Worm (Caenorhabditis elegans): ENCODE measurements around the gene rib-2.

Gene rib-2

DNA sequence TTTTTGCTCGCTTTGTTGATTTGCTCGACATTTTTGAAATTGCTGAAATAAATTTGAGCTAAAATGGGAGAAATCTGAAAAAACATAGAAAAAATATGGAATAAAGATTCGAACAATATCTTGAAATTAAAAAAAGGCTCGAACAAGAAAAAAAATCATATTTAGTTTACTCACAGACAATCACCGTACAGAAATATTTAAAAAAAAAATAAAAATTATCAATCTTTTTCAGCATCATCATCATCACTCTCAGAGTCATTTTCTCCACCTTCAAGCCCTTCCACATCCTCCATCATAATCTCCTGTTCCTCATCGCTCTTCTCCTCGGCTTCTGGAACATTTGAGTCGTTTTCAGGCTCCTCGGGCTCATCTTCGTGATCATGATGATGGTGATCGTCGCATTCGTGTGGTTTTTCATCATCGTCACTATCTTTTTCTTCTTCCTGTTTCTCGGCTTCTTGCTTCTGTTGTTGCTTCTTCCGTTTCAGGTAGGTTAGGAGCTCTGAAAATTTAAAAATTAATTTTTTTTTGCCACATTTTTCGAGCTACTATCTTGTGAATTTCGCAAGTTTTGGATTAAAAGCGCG is 13.0 kb downstream of the rib-2 start, which contains the start of gene hpl-2:
Gene hpl-2 (minus strand): TSS at position 51 of the 587 bp plus-strand sequence.
- TF ChIP-seq tlf-1 (GFP tag; optimal IDR thresholded peaks at IDR 0.05), result no peak
- no peak for TF ChIP-seq sdz-38 (tag; optimal IDR thresholded peaks at IDR 0.05)
- peak in 1 of 3 experiments; percentile 36 for TF ChIP-seq lin-35 (GFP tag; optimal IDR thresholded peaks at IDR 0.05)
- no peak for TF ChIP-seq hlh-26 (GFP tag; conservative IDR thresholded peaks at IDR 0.05)

DNA sequence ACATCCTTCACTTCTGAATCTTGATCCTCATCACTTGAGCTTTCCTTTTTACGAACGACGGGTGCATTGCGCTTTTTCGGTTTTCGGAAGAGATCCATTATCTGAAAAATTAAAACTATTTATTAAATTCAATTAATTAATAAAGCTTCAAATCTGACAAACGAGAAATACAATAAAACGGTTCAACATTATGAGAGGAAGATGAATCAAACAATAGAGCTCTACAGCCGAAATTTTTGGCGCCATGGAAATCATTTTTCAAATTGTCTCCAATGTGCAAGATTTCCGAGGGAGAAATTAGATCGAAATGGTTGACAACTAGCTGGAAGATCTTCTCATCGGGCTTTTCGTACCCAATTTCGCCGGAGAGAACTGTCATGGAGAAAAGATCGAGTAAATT is 14.9 kb downstream of the rib-2 start, which contains the start of gene rnf-113:
Gene rnf-113 (minus strand): TSS at position 101 of the 400 bp plus-strand sequence.
- TF ChIP-seq dox-1 (GFP tag; IDR thresholded peaks at IDR 0.05) (no peak), F23B12.7 (tag; optimal IDR thresholded peaks at IDR 0.05; ENCODE audit: insufficient read depth) (no peak), C17E4.6 (GFP tag; IDR thresholded peaks at IDR 0.05) (no peak), aptf-3 (GFP tag; IDR thresholded peaks at IDR 0.05) (no peak), madf-10 (tag; optimal IDR thresholded peaks at IDR 0.05) (no peak), chd-7 (tag; optimal IDR thresholded peaks at IDR 0.05) (no peak), lin-54 (GFP tag; optimal IDR thresholded peaks at IDR 0.05) (no peak), ZK185.1 (tag; optimal IDR thresholded peaks at IDR 0.05; ENCODE audit: poor library complexity, severe bottlenecking) (no peak), hlh-12 (tag; optimal IDR thresholded peaks at IDR 0.05) (no peak), mxl-1 (tag; optimal IDR thresholded peaks at IDR 0.05) (no peak), mes-4 (tag; optimal IDR thresholded peaks at IDR 0.05) (no peak), tbp1 (GFP tag; optimal IDR thresholded peaks at IDR 0.05) (no peak), T26A5.8 (tag; optimal IDR thresholded peaks at IDR 0.05) (no peak)

DNA sequence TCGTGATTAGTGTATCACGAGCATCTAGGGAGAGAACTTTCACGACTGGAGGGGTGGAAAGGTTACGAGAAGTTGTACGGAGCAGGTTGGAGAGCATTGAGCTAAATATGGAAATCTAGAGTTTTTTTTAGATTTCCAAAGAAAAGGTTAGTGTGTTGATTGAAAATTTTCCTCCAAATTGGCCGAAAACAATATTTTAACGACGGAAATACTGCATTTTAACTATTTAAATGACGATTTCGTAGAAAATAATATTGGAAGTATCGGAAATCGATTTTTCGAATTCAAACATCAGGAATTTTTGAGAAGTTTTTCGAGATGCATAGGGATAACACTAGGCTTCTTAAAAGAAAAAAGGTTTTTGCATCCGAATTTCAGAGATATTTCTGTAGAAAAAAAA is 15.8 kb downstream of the rib-2 start, which contains the start of gene K01G5.10:
Gene K01G5.10 (minus strand): TSS at position 101 of the 400 bp plus-strand sequence.
- no peak for TF ChIP-seq cebp-2 (GFP tag; IDR thresholded peaks at IDR 0.05)
- no peak for TF ChIP-seq nfya-1 (tag; optimal IDR thresholded peaks at IDR 0.05; ENCODE audit: borderline replicate concordance, insufficient read depth)
- TF ChIP-seq lag-1 (GFP tag; IDR thresholded peaks at IDR 0.05), result no peak
- TF ChIP-seq let-526 (GFP tag; IDR thresholded peaks at IDR 0.05), result no peak
- no peak for TF ChIP-seq ets-4 (GFP tag; optimal IDR thresholded peaks at IDR 0.05)
- no peak for TF ChIP-seq nhr-80 (tag; optimal IDR thresholded peaks at IDR 0.05)
- no peak for TF ChIP-seq die-1 (tag; optimal IDR thresholded peaks at IDR 0.05)
- TF ChIP-seq madf-8 (GFP tag; conservative IDR thresholded peaks at IDR 0.05), result no peak
- no peak for TF ChIP-seq egl-44 (GFP tag; IDR thresholded peaks at IDR 0.05)
- no peak for TF ChIP-seq ceh-91 (GFP tag; IDR thresholded peaks at IDR 0.05)

DNA sequence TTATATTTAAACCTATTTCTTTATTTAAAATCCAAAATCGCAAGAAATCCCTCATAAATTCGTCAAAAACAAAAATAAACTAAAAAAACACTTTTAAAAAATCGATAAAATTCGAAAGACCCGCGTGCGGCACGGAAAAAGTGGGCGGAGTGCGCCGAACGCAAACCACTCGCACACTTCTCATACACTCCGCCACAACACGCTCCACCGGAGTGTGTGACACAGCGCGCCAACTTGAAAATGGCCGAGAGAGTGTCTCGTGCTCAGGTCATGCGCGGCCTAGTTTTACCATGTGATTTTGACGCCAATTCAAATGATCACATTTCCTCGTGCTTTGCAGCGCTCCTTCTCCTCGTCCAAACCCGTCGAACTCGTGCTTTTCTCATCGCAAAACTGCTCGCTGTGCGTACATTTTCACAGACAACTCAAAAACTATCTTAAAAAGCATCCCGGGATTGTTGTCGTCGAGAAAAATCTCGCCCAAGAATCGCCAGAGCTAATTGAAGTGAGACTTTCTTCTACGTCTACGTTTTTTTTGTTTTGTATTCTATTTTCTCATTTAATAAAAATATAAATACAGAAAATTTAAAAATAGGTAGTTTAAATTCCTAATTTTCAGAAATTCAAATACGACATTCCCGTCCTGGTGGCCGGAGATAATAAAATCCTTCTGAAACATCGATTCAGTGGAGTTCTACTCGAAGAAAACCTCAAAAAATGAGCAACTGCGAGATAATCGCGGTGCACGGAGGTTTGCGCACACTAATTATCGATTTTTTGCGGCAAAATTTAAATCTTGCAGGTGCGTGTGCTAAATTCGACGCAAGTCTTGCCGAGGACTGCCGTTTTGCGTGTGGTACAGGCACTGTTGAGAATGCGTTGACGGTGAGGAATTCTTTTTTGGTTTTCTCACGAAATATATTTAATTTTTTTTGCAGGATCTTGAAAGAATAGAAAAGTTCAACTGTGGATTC is 16.7 kb downstream of the rib-2 start, which contains the start of gene tasp-1:
Gene tasp-1 (plus strand): TSS at position 258 of the 974 bp plus-strand sequence.
- TF ChIP-seq mcd-1 (GFP tag; IDR thresholded peaks at IDR 0.05) (peak; percentile 99), B0035.1 (tag; optimal IDR thresholded peaks at IDR 0.05) (peak; percentile 97), mes-4 (tag; optimal IDR thresholded peaks at IDR 0.05) (peak; percentile 17), ztf-26 (tag; optimal IDR thresholded peaks at IDR 0.05) (peak; percentile 100), him-1 (tag; optimal IDR thresholded peaks at IDR 0.05) (peak; percentile 90), ZK185.1 (tag; optimal IDR thresholded peaks at IDR 0.05; ENCODE audit: poor library complexity, severe bottlenecking) (peak; percentile 99), snpc-1.3 (tag; optimal IDR thresholded peaks at IDR 0.05; ENCODE audit: insufficient read depth) (peak; percentile 96), Y53F4B.3 (GFP tag; IDR thresholded peaks at IDR 0.05) (peak; percentile 94), Y53G8AR.9 (GFP tag; conservative IDR thresholded peaks at IDR 0.05) (peak; percentile 100), lin-40 (tag; optimal IDR thresholded peaks at IDR 0.05) (peak; percentile 99), ama-1 (optimal IDR thresholded peaks at IDR 0.05) (no peak), ama-1 (GFP tag; optimal IDR thresholded peaks at IDR 0.05) (peak; percentile 61 to 86), Y79H2A.3 (GFP tag; conservative IDR thresholded peaks at IDR 0.05) (peak; percentile 100), F52B5.7 (tag; optimal IDR thresholded peaks at IDR 0.05) (peak; percentile 99), ceh-79 (tag; optimal IDR thresholded peaks at IDR 0.05) (peak; percentile 99), lir-1 (GFP tag; conservative IDR thresholded peaks at IDR 0.05) (peak; percentile 100), Y67H2A.10 (GFP tag; conservative IDR thresholded peaks at IDR 0.05) (peak; percentile 100), hlh-26 (GFP tag; conservative IDR thresholded peaks at IDR 0.05) (no peak)

All from whole organism, young adult.